Fruit fly (Drosophila melanogaster) whole organism, embryonic: ENCODE data around the gene usp.

Experiments used
- Aef1 ChIP-seq: fragments of 200-800 bp; sonication (Bioruptor generic); IDR thresholded peaks from 3 replicates; pipeline ENCODE4 v1.3.6; 2022; ENCODE audit warnings: missing biosample characterization, missing genetic modification characterization
- B-H2 ChIP-seq: fragments of 200-800 bp; sonication (Bioruptor generic); optimal IDR thresholded peaks from 2 replicates; lab custom pipeline; 2018; ENCODE audit warnings: missing biosample characterization, mild to moderate bottlenecking, missing genetic modification characterization
- CG11093 ChIP-seq: fragments of 200-800 bp; sonication (Bioruptor generic); IDR thresholded peaks from 3 replicates; pipeline ENCODE4 v1.3.6; 2022; ENCODE audit warnings: missing biosample characterization, missing genetic modification characterization
- CG12769 ChIP-seq: fragments of 200-800 bp; sonication (Bioruptor generic); optimal IDR thresholded peaks from 2 replicates; lab custom pipeline; 2019; ENCODE audit warnings: missing biosample characterization, mild to moderate bottlenecking, missing genetic modification characterization, moderate library complexity
- CG15269 ChIP-seq: fragments of 200-800 bp; sonication (Bioruptor generic); optimal IDR thresholded peaks from 2 replicates; lab custom pipeline; 2018; ENCODE audit warnings: missing biosample characterization, mild to moderate bottlenecking, missing genetic modification characterization, moderate library complexity
- CG17186 ChIP-seq: fragments of 200-800 bp; sonication (Bioruptor generic); optimal IDR thresholded peaks from 3 replicates; lab custom pipeline; 2017; ENCODE audit warnings: missing biosample characterization, missing genetic modification reagents, missing genetic modification characterization
- CG17359 ChIP-seq: fragments of 200-800 bp; sonication (Bioruptor generic); optimal IDR thresholded peaks from 3 replicates; lab custom pipeline; 2018; ENCODE audit warnings: missing biosample characterization, mild to moderate bottlenecking, missing genetic modification characterization, moderate library complexity
- CG17802 ChIP-seq: fragments of 200-800 bp; sonication (Bioruptor generic); optimal IDR thresholded peaks from 2 replicates; lab custom pipeline; 2018; ENCODE audit warnings: missing biosample characterization, mild to moderate bottlenecking, missing genetic modification characterization, moderate library complexity
- CG2129 ChIP-seq: fragments of 200-800 bp; sonication (Bioruptor generic); IDR thresholded peaks from 2 replicates; pipeline ENCODE4 v1.3.6; 2022; ENCODE audit warnings: missing biosample characterization, missing genetic modification characterization; ENCODE audit not compliant: partially characterized antibody
- CG2875 ChIP-seq: fragments of 200-800 bp; sonication (Bioruptor generic); optimal IDR thresholded peaks from 2 replicates; lab custom pipeline; 2017; ENCODE audit warnings: missing biosample characterization, mild to moderate bottlenecking, missing genetic modification characterization, missing genetic modification reagents
- CG31224 ChIP-seq: fragments of 200-800 bp; sonication (Bioruptor generic); IDR thresholded peaks from 2 replicates; pipeline ENCODE4 v1.3.6; 2022; ENCODE audit warnings: missing biosample characterization, missing genetic modification characterization
- CG6254 ChIP-seq: fragments of 200-800 bp; sonication (Bioruptor generic); optimal IDR thresholded peaks from 3 replicates; lab custom pipeline; 2017; ENCODE audit warnings: mild to moderate bottlenecking, missing biosample characterization, missing genetic modification reagents, missing genetic modification characterization
- CG6654 ChIP-seq: fragments of 200-800 bp; sonication (Bioruptor generic); optimal IDR thresholded peaks from 2 replicates; lab custom pipeline; 2017; ENCODE audit warnings: missing biosample characterization, mild to moderate bottlenecking, missing genetic modification characterization
- CG7839 ChIP-seq: fragments of 200-800 bp; sonication (Bioruptor generic); optimal IDR thresholded peaks from 3 replicates; lab custom pipeline; 2018; ENCODE audit warnings: missing biosample characterization, mild to moderate bottlenecking, missing genetic modification characterization, moderate library complexity
- CG8089 ChIP-seq: fragments of 200-800 bp; sonication (Bioruptor generic); optimal IDR thresholded peaks from 3 replicates; lab custom pipeline; 2016; ENCODE audit warnings: missing biosample characterization, missing genetic modification characterization
- Chrac-16 ChIP-seq: fragments of 200-800 bp; sonication (Bioruptor generic); optimal IDR thresholded peaks from 3 replicates; lab custom pipeline; 2016; ENCODE audit warnings: missing biosample characterization, missing genetic modification characterization
- Dip3 ChIP-seq: fragments of 200-800 bp; sonication (Bioruptor generic); optimal IDR thresholded peaks from 3 replicates; lab custom pipeline; 2016; ENCODE audit warnings: missing biosample characterization, missing genetic modification characterization
- Dll ChIP-seq: fragments of 200-800 bp; sonication (Bioruptor generic); IDR thresholded peaks from 4 replicates; pipeline ENCODE4 v1.3.6; 2022; ENCODE audit warnings: missing biosample characterization, missing genetic modification characterization; ENCODE audit not compliant: partially characterized antibody
- Doc2 ChIP-seq: fragments of 200-800 bp; sonication (Bioruptor generic); IDR thresholded peaks from 2 replicates; pipeline ENCODE4 v1.3.6; 2022; ENCODE audit warnings: missing biosample characterization, missing genetic modification characterization
- Drgx ChIP-seq: fragments of 200-800 bp; sonication (Bioruptor generic); IDR thresholded peaks from 2 replicates; pipeline ENCODE4 v1.3.6; 2022; ENCODE audit warnings: missing biosample characterization, missing genetic modification characterization
- E2f2 ChIP-seq: fragments of 200-800 bp; sonication (Bioruptor generic); IDR thresholded peaks from 2 replicates; pipeline ENCODE4 v1.3.6; 2022; ENCODE audit warnings: missing biosample characterization, missing genetic modification characterization
- H2.0 ChIP-seq: fragments of 200-800 bp; sonication (Bioruptor generic); IDR thresholded peaks from 2 replicates; pipeline ENCODE4 v1.3.6; 2022; ENCODE audit warnings: missing biosample characterization, missing genetic modification characterization
- Lhr ChIP-seq: fragments of 200-800 bp; sonication (Bioruptor generic); optimal IDR thresholded peaks from 3 replicates; lab custom pipeline; 2017; ENCODE audit warnings: mild to moderate bottlenecking, missing biosample characterization, missing genetic modification reagents, missing genetic modification characterization
- MTF-1 ChIP-seq: fragments of 200-800 bp; sonication (Bioruptor generic); optimal IDR thresholded peaks from 2 replicates; lab custom pipeline; 2018; ENCODE audit warnings: missing biosample characterization, mild to moderate bottlenecking, missing genetic modification characterization, borderline replicate concordance
- Max ChIP-seq: fragments of 200-800 bp; sonication (Bioruptor generic); optimal IDR thresholded peaks from 2 replicates; lab custom pipeline; 2016; ENCODE audit warnings: missing biosample characterization, mild to moderate bottlenecking, missing genetic modification characterization
- Rfx ChIP-seq: fragments of 200-800 bp; sonication (Bioruptor generic); IDR thresholded peaks from 2 replicates; pipeline ENCODE4 v1.3.6; 2022; ENCODE audit warnings: missing biosample characterization, missing genetic modification characterization
- Taf1 ChIP-seq: fragments of 200-800 bp; sonication (Bioruptor generic); IDR thresholded peaks from 2 replicates; pipeline ENCODE4 v1.3.6; 2022; ENCODE audit warnings: missing biosample characterization, missing genetic modification characterization
- Tbp ChIP-seq: fragments of >200 bp; optimal IDR thresholded peaks from 2 replicates; lab custom pipeline; 2018; ENCODE audit warnings: missing biosample characterization, missing genetic modification characterization
- Trl ChIP-seq, 3 experiments: fragments of >200 bp in 2 of 3; fragments of 200-800 bp in 1 of 3; sonication (Bioruptor generic) in 1 of 3; optimal IDR thresholded peaks; 2 replicates in 1 of 3; 3 replicates in 2 of 3; lab custom pipeline; 2016 to 2017; ENCODE audit warnings: missing biosample characterization in 1 of 3, missing genetic modification characterization in 1 of 3
- ab ChIP-seq: fragments of 200-800 bp; sonication (Bioruptor generic); optimal IDR thresholded peaks from 2 replicates; lab custom pipeline; 2016; ENCODE audit warnings: missing biosample characterization, missing genetic modification characterization
- dimm ChIP-seq: fragments of 200-800 bp; sonication (Bioruptor generic); IDR thresholded peaks from 2 replicates; pipeline ENCODE4 v1.3.6; 2022; ENCODE audit warnings: missing biosample characterization, missing genetic modification characterization
- exex ChIP-seq: fragments of 200-800 bp; sonication (Bioruptor generic); optimal IDR thresholded peaks from 4 replicates; lab custom pipeline; 2018; ENCODE audit warnings: missing biosample characterization, mild to moderate bottlenecking, missing genetic modification characterization, moderate library complexity
- eyg ChIP-seq: fragments of 200-800 bp; sonication (Bioruptor generic); optimal IDR thresholded peaks from 3 replicates; lab custom pipeline; 2016; ENCODE audit warnings: missing biosample characterization, missing genetic modification characterization
- fd96Cb ChIP-seq: fragments of 200-800 bp; sonication (Bioruptor generic); optimal IDR thresholded peaks from 2 replicates; lab custom pipeline; 2018; ENCODE audit warnings: missing biosample characterization, mild to moderate bottlenecking, missing genetic modification characterization, moderate library complexity
- hbn ChIP-seq: fragments of 200-800 bp; sonication (Bioruptor generic); IDR thresholded peaks from 2 replicates; pipeline ENCODE4 v1.3.6; 2022; ENCODE audit warnings: missing biosample characterization, missing genetic modification characterization; ENCODE audit not compliant: partially characterized antibody
- inv ChIP-seq: fragments of 200-800 bp; sonication (Bioruptor generic); IDR thresholded peaks from 2 replicates; pipeline ENCODE4 v1.3.6; 2022; ENCODE audit warnings: missing biosample characterization, missing genetic modification characterization; ENCODE audit not compliant: partially characterized antibody
- lmd ChIP-seq: fragments of 200-800 bp; sonication (Bioruptor generic); IDR thresholded peaks from 2 replicates; pipeline ENCODE4 v1.3.6; 2022; ENCODE audit warnings: missing biosample characterization, missing genetic modification characterization
- mam ChIP-seq: fragments of 200-800 bp; sonication (Bioruptor generic); optimal IDR thresholded peaks from 3 replicates; lab custom pipeline; 2016; ENCODE audit warnings: missing biosample characterization, missing genetic modification characterization
- nau ChIP-seq: fragments of 200-800 bp; sonication (Bioruptor generic); optimal IDR thresholded peaks from 3 replicates; lab custom pipeline; 2017; ENCODE audit warnings: missing biosample characterization, mild to moderate bottlenecking, missing genetic modification characterization, missing genetic modification reagents
- oc ChIP-seq: fragments of 200-800 bp; sonication (Bioruptor generic); optimal IDR thresholded peaks from 2 replicates; lab custom pipeline; 2018; ENCODE audit warnings: missing biosample characterization, mild to moderate bottlenecking, missing genetic modification characterization, moderate library complexity
- pan ChIP-seq, 4 experiments: fragments of >200 bp in 3 of 4; fragments of 200-800 bp in 1 of 4; sonication (Bioruptor generic) in 1 of 4; optimal IDR thresholded peaks in 3 of 4; IDR thresholded peaks in 1 of 4; 2 replicates each; pipeline versions ENCODE4 v1.3.6 to Lab custom; 2017 to 2022; ENCODE audit warnings: missing biosample characterization in 2 of 4, missing genetic modification characterization in 2 of 4, mixed read lengths in 1 of 4
- pho ChIP-seq: fragments of 200-800 bp; sonication (Bioruptor generic); optimal IDR thresholded peaks from 2 replicates; lab custom pipeline; 2016; ENCODE audit warnings: missing biosample characterization, missing genetic modification characterization
- sc ChIP-seq, 3 experiments: fragments of >200 bp in 2 of 3; fragments of 200-800 bp in 1 of 3; sonication (Bioruptor generic) in 1 of 3; optimal IDR thresholded peaks; 2 replicates in 2 of 3; 3 replicates in 1 of 3; lab custom pipeline; 2017; ENCODE audit warnings: mild to moderate bottlenecking in 1 of 3, missing biosample characterization in 1 of 3, missing genetic modification characterization in 1 of 3, missing genetic modification reagents in 1 of 3
- so ChIP-seq: fragments of 200-800 bp; sonication (Bioruptor generic); IDR thresholded peaks from 3 replicates; pipeline ENCODE4 v1.3.6; 2022; ENCODE audit warnings: missing biosample characterization, missing genetic modification characterization
- sob ChIP-seq: fragments of 200-800 bp; sonication (Bioruptor generic); IDR thresholded peaks from 2 replicates; pipeline ENCODE4 v1.3.6; 2022; ENCODE audit warnings: missing biosample characterization, missing genetic modification characterization
- tio ChIP-seq: fragments of 200-800 bp; sonication (Bioruptor generic); optimal IDR thresholded peaks from 2 replicates; lab custom pipeline; 2017; ENCODE audit warnings: missing biosample characterization, missing genetic modification characterization, inconsistent platforms

usp gene

DNA sequence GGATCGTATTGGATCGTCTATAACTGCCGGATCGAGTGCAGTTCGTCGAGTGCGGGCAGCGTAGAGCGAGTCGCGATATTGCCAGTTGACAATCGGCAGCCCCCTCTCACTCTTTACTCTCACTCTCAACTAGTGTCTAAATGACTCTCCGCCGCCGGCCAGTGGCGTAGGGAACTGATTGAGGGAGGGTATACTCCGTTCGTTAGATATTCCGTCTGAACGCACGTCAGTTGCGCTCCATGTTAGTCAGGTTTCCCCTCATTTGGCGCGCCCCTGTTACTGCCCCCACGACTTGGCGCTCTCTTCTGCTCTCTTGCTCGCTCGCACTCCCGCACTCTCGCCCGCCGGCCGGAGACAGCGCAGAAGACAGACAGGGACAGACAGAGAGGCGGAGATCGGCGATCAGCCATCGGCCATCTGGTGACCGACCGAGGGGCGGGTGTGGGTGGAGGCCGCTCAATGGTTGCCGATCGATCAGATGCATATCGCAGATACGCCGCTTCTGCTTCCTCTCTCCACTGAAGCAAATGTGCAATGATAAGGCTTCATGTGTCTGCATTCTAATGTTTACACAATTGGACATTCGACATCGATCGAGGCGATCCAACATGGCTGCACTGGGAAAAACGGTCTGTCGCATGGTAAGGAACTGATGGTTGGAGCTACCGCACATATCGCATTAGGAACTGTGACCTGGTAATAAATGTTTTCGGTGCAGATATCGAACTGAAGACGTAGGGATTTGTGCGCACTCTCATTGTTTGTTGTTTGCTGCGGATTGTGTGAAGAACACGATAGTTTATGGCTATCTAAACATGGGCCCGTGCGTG, 8.2 kb upstream of the usp start, which contains the start of gene moody (continued):
- TF ChIP-seq MTF-1 (GFP tag; lab: Kevin White, UChicago) (peak; percentile 97), inv (GFP tag; lab: Robert Waterston, UW) (no peak), CG7839 (tag; lab: Kevin White, UChicago) (peak; percentile 96), pho (GFP tag; lab: Kevin White, UChicago) (peak; percentile 98), Taf1 (GFP tag; lab: Robert Waterston, UW) (peak; percentile 98), eyg (GFP tag; lab: Kevin White, UChicago) (peak; percentile 96), dimm (peak; percentile 93), CG31224 (GFP tag; lab: Robert Waterston, UW) (peak; percentile 96), Dip3 (GFP tag; lab: Kevin White, UChicago) (peak; percentile 96), Rfx (GFP tag; lab: Robert Waterston, UW) (peak; percentile 100), ab (GFP tag; lab: Kevin White, UChicago) (peak; percentile 89), nau (GFP tag; lab: Kevin White, UChicago) (peak; percentile 93), Dll (GFP tag; lab: Robert Waterston, UW) (peak; percentile 54; the same call in 2 of the 4 replicates), E2f2 (GFP tag; lab: Robert Waterston, UW) (peak; percentile 80), CG17802 (peak; percentile 85), hbn (GFP tag; lab: Robert Waterston, UW) (peak; percentile 48; the same call in 1 of the 2 replicates), Chrac-16 (GFP tag; lab: Kevin White, UChicago) (peak; percentile 98), pan (optimal IDR thresholded peaks at IDR 0.05; lab: Kevin White, UChicago) (no peak), pan (GFP tag; optimal IDR thresholded peaks at IDR 0.05 in 1 of 2, IDR thresholded peaks at IDR 0.05 in 1 of 2) (peak in 1 of 2 experiments; percentile 99), fd96Cb (tag; lab: Kevin White, UChicago) (peak; percentile 91), lmd (peak; percentile 99), CG12769 (peak; percentile 100), Doc2 (peak; percentile 92), sob (GFP tag; lab: Robert Waterston, UW) (peak; percentile 99), Max (GFP tag; lab: Kevin White, UChicago) (peak; percentile 75), CG8089 (peak; percentile 94), sc (optimal IDR thresholded peaks at IDR 0.05; lab: Kevin White, UChicago) (no peak), sc (GFP tag; optimal IDR thresholded peaks at IDR 0.05; lab: Kevin White, UChicago) (peak; percentile 83), oc (tag; lab: Kevin White, UChicago) (peak; percentile 94), Lhr (peak; percentile 71), Drgx (GFP tag; lab: Robert Waterston, UW) (peak; percentile 99), CG11093 (peak; percentile 97), CG2129 (no peak), H2.0 (GFP tag; lab: Robert Waterston, UW) (peak; percentile 99), CG17359 (tag; lab: Kevin White, UChicago) (peak; percentile 97), mam (GFP tag; lab: Kevin White, UChicago) (peak; percentile 99), Trl (optimal IDR thresholded peaks at IDR 0.05; lab: Kevin White, UChicago) (peak; percentile 82), Trl (GFP tag; optimal IDR thresholded peaks at IDR 0.05; lab: Kevin White, UChicago) (peak; percentile 96), CG6254 (GFP tag; lab: Kevin White, UChicago) (peak; percentile 83), CG15269 (tag; lab: Kevin White, UChicago) (peak; percentile 97), B-H2 (GFP tag; lab: Kevin White, UChicago) (peak; percentile 99), CG6654 (GFP tag; lab: Kevin White, UChicago) (peak; percentile 87), CG17186 (GFP tag; lab: Kevin White, UChicago) (peak; percentile 80), exex (tag; lab: Kevin White, UChicago) (peak; percentile 85), tio (GFP tag; lab: Kevin White, UChicago) (peak; percentile 81), so (GFP tag; lab: Robert Waterston, UW) (peak; percentile 98), Aef1 (GFP tag; lab: Robert Waterston, UW) (peak; percentile 98), Tbp (GFP tag; lab: Kevin White, UChicago) (no peak), CG2875 (GFP tag; lab: Kevin White, UChicago) (peak; percentile 93)
